Fruit fly (Drosophila melanogaster) whole organism, embryonic: ENCODE measurements around the gene fau.

Experiments used
- C15 ChIP-seq: fragments of 200-800 bp; sonication (Bioruptor generic); IDR thresholded peaks from 3 replicates; pipeline ENCODE4 v1.3.6; 2022; ENCODE audit warnings: missing biosample characterization, missing genetic modification characterization
- CG10654 ChIP-seq: fragments of 200-800 bp; sonication (Bioruptor generic); optimal IDR thresholded peaks from 2 replicates; lab custom pipeline; 2016; ENCODE audit warnings: missing biosample characterization, missing genetic modification characterization
- CG12104 ChIP-seq: fragments of 200-800 bp; sonication (Bioruptor generic); optimal IDR thresholded peaks from 3 replicates; lab custom pipeline; 2016; ENCODE audit warnings: missing biosample characterization, missing genetic modification characterization
- CG14667 ChIP-seq: fragments of 200-800 bp; sonication (Bioruptor generic); IDR thresholded peaks from 2 replicates; pipeline ENCODE4 v1.3.6; 2022; ENCODE audit warnings: missing biosample characterization, missing genetic modification characterization
- CG1647 ChIP-seq: fragments of 200-800 bp; sonication (Bioruptor generic); optimal IDR thresholded peaks from 3 replicates; lab custom pipeline; 2016; ENCODE audit warnings: missing biosample characterization, missing genetic modification characterization
- CG17568 ChIP-seq: fragments of 200-800 bp; sonication (Bioruptor generic); optimal IDR thresholded peaks from 2 replicates; lab custom pipeline; 2018; ENCODE audit warnings: missing biosample characterization, mild to moderate bottlenecking, missing genetic modification characterization, moderate library complexity
- CG1792 ChIP-seq: fragments of 200-800 bp; sonication (Bioruptor generic); optimal IDR thresholded peaks from 2 replicates; lab custom pipeline; 2016; ENCODE audit warnings: missing biosample characterization, missing genetic modification characterization
- CG2199 ChIP-seq: fragments of 200-800 bp; sonication (Bioruptor generic); IDR thresholded peaks from 3 replicates; pipeline ENCODE4 v1.3.6; 2022; ENCODE audit warnings: missing biosample characterization, missing genetic modification characterization
- CG2875 ChIP-seq: fragments of 200-800 bp; sonication (Bioruptor generic); optimal IDR thresholded peaks from 2 replicates; lab custom pipeline; 2017; ENCODE audit warnings: missing biosample characterization, mild to moderate bottlenecking, missing genetic modification characterization, missing genetic modification reagents
- CG5180 ChIP-seq: fragments of 200-800 bp; sonication (Bioruptor generic); optimal IDR thresholded peaks from 3 replicates; lab custom pipeline; 2017; ENCODE audit warnings: missing biosample characterization, missing genetic modification characterization, mild to moderate bottlenecking, moderate library complexity, missing genetic modification reagents
- CG8281 ChIP-seq: fragments of 200-800 bp; sonication (Bioruptor generic); optimal IDR thresholded peaks from 2 replicates; lab custom pipeline; 2018; ENCODE audit warnings: missing biosample characterization, mild to moderate bottlenecking, missing genetic modification characterization, moderate library complexity
- Dll ChIP-seq: fragments of 200-800 bp; sonication (Bioruptor generic); IDR thresholded peaks from 4 replicates; pipeline ENCODE4 v1.3.6; 2022; ENCODE audit warnings: missing biosample characterization, missing genetic modification characterization; ENCODE audit not compliant: partially characterized antibody
- Doc2 ChIP-seq: fragments of 200-800 bp; sonication (Bioruptor generic); IDR thresholded peaks from 2 replicates; pipeline ENCODE4 v1.3.6; 2022; ENCODE audit warnings: missing biosample characterization, missing genetic modification characterization
- ERR ChIP-seq: fragments of 200-800 bp; sonication (Bioruptor generic); optimal IDR thresholded peaks from 2 replicates; lab custom pipeline; 2016; ENCODE audit warnings: missing biosample characterization, missing genetic modification characterization
- Ets65A ChIP-seq: fragments of 200-800 bp; sonication (Bioruptor generic); peaks from one replicate; lab custom pipeline; 2016; ENCODE audit warnings: missing biosample characterization, missing genetic modification characterization
- HLH3B ChIP-seq: fragments of 200-800 bp; sonication (Bioruptor generic); IDR thresholded peaks from 2 replicates; pipeline ENCODE4 v1.3.6; 2022; ENCODE audit warnings: missing biosample characterization, missing genetic modification characterization
- MESR4 ChIP-seq: fragments of 200-800 bp; sonication (Bioruptor generic); optimal IDR thresholded peaks from 2 replicates; lab custom pipeline; 2018; ENCODE audit warnings: missing biosample characterization, mild to moderate bottlenecking, missing genetic modification characterization, moderate library complexity
- MTF-1 ChIP-seq: fragments of 200-800 bp; sonication (Bioruptor generic); optimal IDR thresholded peaks from 2 replicates; lab custom pipeline; 2018; ENCODE audit warnings: missing biosample characterization, mild to moderate bottlenecking, missing genetic modification characterization, borderline replicate concordance
- Mad ChIP-seq: fragments of 200-800 bp; sonication (Bioruptor generic); optimal IDR thresholded peaks from 2 replicates; lab custom pipeline; 2016; ENCODE audit warnings: missing biosample characterization, missing genetic modification characterization
- Mes4 ChIP-seq: fragments of 200-800 bp; sonication (Bioruptor generic); optimal IDR thresholded peaks from 2 replicates; lab custom pipeline; 2016; ENCODE audit warnings: missing biosample characterization, missing genetic modification characterization
- Nf-YB ChIP-seq: fragments of 200-800 bp; sonication (Bioruptor generic); optimal IDR thresholded peaks from 3 replicates; lab custom pipeline; 2019; ENCODE audit warnings: missing biosample characterization, mild to moderate bottlenecking, missing genetic modification characterization, moderate library complexity
- Poxn ChIP-seq: fragments of 200-800 bp; sonication (Bioruptor generic); IDR thresholded peaks from 2 replicates; pipeline ENCODE4 v1.3.6; 2022; ENCODE audit warnings: missing biosample characterization, missing genetic modification characterization
- Side ChIP-seq: fragments of 200-800 bp; sonication (Bioruptor generic); optimal IDR thresholded peaks from 2 replicates; lab custom pipeline; 2016; ENCODE audit warnings: missing biosample characterization, missing genetic modification characterization
- Sry-β ChIP-seq: fragments of 200-800 bp; sonication (Bioruptor generic); optimal IDR thresholded peaks from 2 replicates; lab custom pipeline; 2018; ENCODE audit warnings: missing biosample characterization, mild to moderate bottlenecking, missing genetic modification characterization, moderate library complexity
- abd-A ChIP-seq: fragments of 200-800 bp; sonication (Bioruptor generic); optimal IDR thresholded peaks from 3 replicates; lab custom pipeline; 2019; ENCODE audit warnings: missing biosample characterization, mild to moderate bottlenecking, missing genetic modification characterization, moderate library complexity
- al ChIP-seq: fragments of 200-800 bp; sonication (Bioruptor generic); IDR thresholded peaks from 2 replicates; pipeline ENCODE4 v1.3.6; 2022; ENCODE audit warnings: missing biosample characterization, missing genetic modification characterization
- ara ChIP-seq: fragments of 200-800 bp; sonication (Bioruptor generic); IDR thresholded peaks from 2 replicates; pipeline ENCODE4 v1.3.6; 2022; ENCODE audit warnings: missing biosample characterization, missing genetic modification characterization
- ato ChIP-seq: fragments of 200-800 bp; sonication (Bioruptor generic); IDR thresholded peaks from 2 replicates; pipeline ENCODE4 v1.3.6; 2022; ENCODE audit warnings: missing biosample characterization, missing genetic modification characterization; ENCODE audit not compliant: partially characterized antibody
- dati ChIP-seq: fragments of 200-800 bp; sonication (Bioruptor generic); IDR thresholded peaks from 2 replicates; pipeline ENCODE4 v1.3.6; 2022; ENCODE audit warnings: missing biosample characterization, missing genetic modification characterization
- ftz-f1 ChIP-seq: fragments of 200-800 bp; sonication (Bioruptor generic); optimal IDR thresholded peaks from 2 replicates; lab custom pipeline; 2016; ENCODE audit warnings: missing biosample characterization, missing genetic modification characterization
- gcm2 ChIP-seq: fragments of 200-800 bp; sonication (Bioruptor generic); optimal IDR thresholded peaks from 2 replicates; lab custom pipeline; 2016; ENCODE audit warnings: missing biosample characterization, missing genetic modification characterization
- insv ChIP-seq, 2 experiments: fragments of 200-800 bp; sonication (Bioruptor generic); optimal IDR thresholded peaks; 3 replicates each; lab custom pipeline; 2016 to 2018; ENCODE audit warnings: missing biosample characterization in 2 of 2, missing genetic modification characterization in 2 of 2
- lov ChIP-seq, 2 experiments: fragments of 200-800 bp in 1 of 2; fragments of >200 bp in 1 of 2; sonication (Bioruptor generic) in 1 of 2; IDR thresholded peaks in 1 of 2; optimal IDR thresholded peaks in 1 of 2; 2 replicates in 1 of 2; 3 replicates in 1 of 2; pipeline versions ENCODE4 v1.3.6 to Lab custom; 2017 to 2022; ENCODE audit warnings: missing biosample characterization in 1 of 2, missing genetic modification characterization in 1 of 2
- mld ChIP-seq: fragments of 200-800 bp; sonication (Bioruptor generic); IDR thresholded peaks from 3 replicates; pipeline ENCODE4 v1.3.6; 2022; ENCODE audit warnings: missing biosample characterization, missing genetic modification characterization; ENCODE audit not compliant: partially characterized antibody
- odd ChIP-seq: fragments of 200-800 bp; sonication (Bioruptor generic); optimal IDR thresholded peaks from 2 replicates; lab custom pipeline; 2017; ENCODE audit warnings: missing biosample characterization, mild to moderate bottlenecking, missing genetic modification characterization
- pan ChIP-seq, 4 experiments: fragments of >200 bp in 3 of 4; fragments of 200-800 bp in 1 of 4; sonication (Bioruptor generic) in 1 of 4; optimal IDR thresholded peaks in 3 of 4; IDR thresholded peaks in 1 of 4; 2 replicates each; pipeline versions ENCODE4 v1.3.6 to Lab custom; 2017 to 2022; ENCODE audit warnings: missing biosample characterization in 2 of 4, missing genetic modification characterization in 2 of 4, mixed read lengths in 1 of 4
- peb ChIP-seq: fragments of 200-800 bp; sonication (Bioruptor generic); IDR thresholded peaks from 2 replicates; pipeline ENCODE4 v1.3.6; 2022; ENCODE audit warnings: missing biosample characterization, missing genetic modification characterization
- pros ChIP-seq: fragments of 200-800 bp; sonication (Bioruptor generic); optimal IDR thresholded peaks from 3 replicates; lab custom pipeline; 2019; ENCODE audit warnings: missing biosample characterization, mild to moderate bottlenecking, missing genetic modification characterization, moderate library complexity
- pzg ChIP-seq: fragments of 200-800 bp; sonication (Bioruptor generic); optimal IDR thresholded peaks from 3 replicates; lab custom pipeline; 2018; ENCODE audit warnings: missing biosample characterization, mild to moderate bottlenecking, missing genetic modification characterization, moderate library complexity
- sd ChIP-seq: fragments of 200-800 bp; sonication (Bioruptor generic); optimal IDR thresholded peaks from 3 replicates; lab custom pipeline; 2018; ENCODE audit warnings: missing biosample characterization, mild to moderate bottlenecking, missing genetic modification characterization, moderate library complexity
- sim ChIP-seq: fragments of 200-800 bp; sonication (Bioruptor generic); IDR thresholded peaks from 2 replicates; pipeline ENCODE4 v1.3.6; 2022; ENCODE audit warnings: missing biosample characterization, missing genetic modification characterization
- so ChIP-seq: fragments of 200-800 bp; sonication (Bioruptor generic); IDR thresholded peaks from 3 replicates; pipeline ENCODE4 v1.3.6; 2022; ENCODE audit warnings: missing biosample characterization, missing genetic modification characterization
- sr ChIP-seq: fragments of 200-800 bp; sonication (Bioruptor generic); IDR thresholded peaks from 3 replicates; pipeline ENCODE4 v1.3.6; 2022; ENCODE audit warnings: missing biosample characterization, missing genetic modification characterization

The fau gene

dm6 chr3R:10782167-10782566 lies 5.0 kb upstream of the fau start, which contains the start of gene CG42633:
TSS of gene CG42633 (minus strand) at chr3R:10782267.
- TF ChIP-seq HLH3B (GFP tag; lab: Robert Waterston, UW) (no peak), sim (GFP tag; lab: Robert Waterston, UW) (no peak), odd (no peak), CG2875 (GFP tag; lab: Kevin White, UChicago) (no peak)

dm6 chr3R:10780161-10780560 lies 3.0 kb upstream of the fau start:
- TF ChIP-seq Ets65A (peak; percentile 69), peb (GFP tag; lab: Robert Waterston, UW) (no peak), CG5180 (GFP tag; lab: Kevin White, UChicago) (peak; percentile 67)
- TF ChIP-seq, all 482 proteins: peak for 2

- TF ChIP-seq insv (GFP tag; optimal IDR thresholded peaks at IDR 0.05; lab: Kevin White, UChicago) (no peak), dati (no peak), MTF-1 (GFP tag; lab: Kevin White, UChicago) (no peak), CG10654 (GFP tag; lab: Kevin White, UChicago) (no peak), Sry-β (GFP tag; lab: Kevin White, UChicago) (no peak), ato (no peak), Doc2 (GFP tag; lab: Robert Waterston, UW) (no peak), ara (GFP tag; lab: Robert Waterston, UW) (no peak), CG12104 (no peak), pzg (GFP tag; lab: Kevin White, UChicago) (no peak), MESR4 (GFP tag; lab: Kevin White, UChicago) (no peak), Nf-YB (GFP tag; lab: Kevin White, UChicago) (no peak), CG1647 (GFP tag; lab: Kevin White, UChicago) (no peak), Mes4 (GFP tag; lab: Kevin White, UChicago) (no peak), ERR (GFP tag; lab: Kevin White, UChicago) (no peak), lov (optimal IDR thresholded peaks at IDR 0.05; lab: Kevin White, UChicago) (no peak), lov (GFP tag; IDR thresholded peaks at IDR 0.05; lab: Robert Waterston, UW) (no peak), pan (optimal IDR thresholded peaks at IDR 0.05; lab: Kevin White, UChicago) (no peak), pan (GFP tag; optimal IDR thresholded peaks at IDR 0.05 in 1 of 2, IDR thresholded peaks at IDR 0.05 in 1 of 2) (no peak), mld (GFP tag; lab: Robert Waterston, UW) (no peak), CG14667 (GFP tag; lab: Robert Waterston, UW) (no peak)
Measured at dm6 chr3R:10779269-10779668, 2.1 kb upstream of the fau start, which contains the start of gene Desi. TSS of gene Desi (plus strand) at chr3R:10779569.

- TF ChIP-seq abd-A = no peak
- peak; percentile 38 for TF ChIP-seq ftz-f1 (GFP tag; lab: Kevin White, UChicago)
- TF ChIP-seq sd (tag; lab: Kevin White, UChicago) = peak; percentile 90
- peak; percentile 83; the same call in 2 of the 3 replicates for TF ChIP-seq sr (GFP tag; lab: Robert Waterston, UW)
Measured at dm6 chr3R:10778151-10778550, 977 bp upstream of the fau start.

dm6 chr3R:10776047-10776659 lies 1.0 kb downstream of the fau start:
- TF ChIP-seq al (0 out of 2 replicates have a peak, but pooled peaks have one; percentile 16), C15 (0 out of 3 replicates have a peak, but pooled peaks have one; percentile 6), Poxn (no peak), Dll (GFP tag; lab: Robert Waterston, UW) (no peak), Mad (GFP tag; lab: Kevin White, UChicago) (no peak), pros (no peak), Side (no peak), gcm2 (GFP tag; lab: Kevin White, UChicago) (no peak), CG8281 (tag; lab: Kevin White, UChicago) (no peak), CG1792 (GFP tag; lab: Kevin White, UChicago) (no peak), CG17568 (GFP tag; lab: Kevin White, UChicago) (no peak), CG2199 (GFP tag; lab: Robert Waterston, UW) (no peak), so (GFP tag; lab: Robert Waterston, UW) (0 out of 3 replicates have a peak, but pooled peaks have one; percentile 35), sd (tag; lab: Kevin White, UChicago) (peak; percentile 87)
